Fruit fly (Drosophila melanogaster) whole organism, pupa: ENCODE data around the gene CG42820.

Experiments used
- CG10348 ChIP-seq: fragments of 200-800 bp; sonication (Bioruptor generic); IDR thresholded peaks from 2 replicates; pipeline ENCODE4 v1.3.6; 2022; ENCODE audit warnings: missing biosample characterization, missing genetic modification characterization
- CG12605 ChIP-seq: fragments of 200-800 bp; sonication (Bioruptor generic); IDR thresholded peaks from 2 replicates; pipeline ENCODE4 v1.3.6; 2022; ENCODE audit warnings: missing biosample characterization, missing genetic modification characterization
- CG13204 ChIP-seq: fragments of 200-800 bp; sonication (Bioruptor generic); optimal IDR thresholded peaks from 2 replicates; lab custom pipeline; 2018; ENCODE audit warnings: missing biosample characterization, mild to moderate bottlenecking, missing genetic modification characterization, moderate library complexity
- CG14655 ChIP-seq: fragments of 200-800 bp; sonication (Bioruptor generic); optimal IDR thresholded peaks from 3 replicates; lab custom pipeline; 2017; ENCODE audit warnings: mild to moderate bottlenecking, missing biosample characterization, missing genetic modification reagents, missing genetic modification characterization
- CG15710 ChIP-seq: fragments of 200-800 bp; sonication (Bioruptor generic); optimal IDR thresholded peaks from 2 replicates; lab custom pipeline; 2018; ENCODE audit warnings: missing biosample characterization, mild to moderate bottlenecking, missing genetic modification characterization, moderate library complexity
- CG17806 ChIP-seq: fragments of 200-800 bp; sonication (Bioruptor generic); optimal IDR thresholded peaks from 2 replicates; lab custom pipeline; 2018; ENCODE audit warnings: missing biosample characterization, mild to moderate bottlenecking, missing genetic modification characterization, moderate library complexity
- CG32121 ChIP-seq: fragments of 200-800 bp; sonication (Bioruptor generic); IDR thresholded peaks from 2 replicates; pipeline ENCODE4 v1.3.6; 2022; ENCODE audit warnings: missing biosample characterization, missing genetic modification characterization
- CG34367 ChIP-seq: fragments of 200-800 bp; sonication (Bioruptor generic); optimal IDR thresholded peaks from 2 replicates; lab custom pipeline; 2018; ENCODE audit warnings: missing biosample characterization, mild to moderate bottlenecking, missing genetic modification characterization
- CG4496 ChIP-seq: fragments of 200-800 bp; sonication (Bioruptor generic); IDR thresholded peaks from 3 replicates; pipeline ENCODE4 v1.3.6; 2022; ENCODE audit warnings: missing biosample characterization, missing genetic modification characterization
- CG8159 ChIP-seq: fragments of 200-800 bp; sonication (Bioruptor generic); optimal IDR thresholded peaks from 3 replicates; lab custom pipeline; 2018; ENCODE audit warnings: missing biosample characterization, mild to moderate bottlenecking, missing genetic modification characterization, moderate library complexity
- CG8301 ChIP-seq: fragments of 200-800 bp; sonication (Bioruptor generic); optimal IDR thresholded peaks from 2 replicates; lab custom pipeline; 2018; ENCODE audit warnings: missing biosample characterization, mild to moderate bottlenecking, missing genetic modification characterization
- CG9948 ChIP-seq: fragments of 200-800 bp; sonication (Bioruptor generic); optimal IDR thresholded peaks from 2 replicates; lab custom pipeline; 2018; ENCODE audit warnings: missing biosample characterization, mild to moderate bottlenecking, missing genetic modification characterization, moderate library complexity
- D1 ChIP-seq: fragments of 200-800 bp; sonication (Bioruptor generic); optimal IDR thresholded peaks from 2 replicates; lab custom pipeline; 2018; ENCODE audit warnings: missing biosample characterization, mild to moderate bottlenecking, missing genetic modification characterization, moderate library complexity
- EcR ChIP-seq: fragments of 200-800 bp; sonication (Bioruptor generic); optimal IDR thresholded peaks from 3 replicates; lab custom pipeline; 2019; ENCODE audit warnings: missing biosample characterization, missing genetic modification characterization, mild to moderate bottlenecking, moderate library complexity, missing genetic modification reagents
- Ets98B ChIP-seq: fragments of 200-800 bp; sonication (Bioruptor generic); IDR thresholded peaks from 2 replicates; pipeline ENCODE4 v1.3.6; 2022; ENCODE audit warnings: missing biosample characterization, missing genetic modification characterization
- Pif1A ChIP-seq: fragments of 200-800 bp; sonication (Bioruptor generic); optimal IDR thresholded peaks from 3 replicates; lab custom pipeline; 2016; ENCODE audit warnings: missing biosample characterization, missing genetic modification characterization
- Pif1B ChIP-seq: fragments of 200-800 bp; sonication (Bioruptor generic); optimal IDR thresholded peaks from 3 replicates; lab custom pipeline; 2016; ENCODE audit warnings: missing biosample characterization, missing genetic modification characterization
- Snoo ChIP-seq: fragments of 200-800 bp; sonication (Bioruptor generic); optimal IDR thresholded peaks from 3 replicates; lab custom pipeline; 2017; ENCODE audit warnings: missing biosample characterization, mild to moderate bottlenecking, missing genetic modification characterization, inconsistent platforms
- fd96Ca ChIP-seq: fragments of 200-800 bp; sonication (Bioruptor generic); IDR thresholded peaks from 3 replicates; pipeline ENCODE4 v1.3.6; 2022; ENCODE audit warnings: missing biosample characterization, missing genetic modification characterization
- gl ChIP-seq: fragments of 200-800 bp; sonication (Bioruptor generic); optimal IDR thresholded peaks from 2 replicates; lab custom pipeline; 2018; ENCODE audit warnings: missing biosample characterization, mild to moderate bottlenecking, missing genetic modification characterization
- rn ChIP-seq: fragments of 200-800 bp; sonication (Bioruptor generic); IDR thresholded peaks from 2 replicates; pipeline ENCODE4 v1.3.6; 2022; ENCODE audit warnings: missing biosample characterization, missing genetic modification characterization

The CG42820 gene

dm6 chr2L:8370364-8371326, 21.6 kb downstream of the CG42820 start, which contains the start of gene CG17292:
Gene CG17292 (plus strand): TSS chr2L:8370454.
- TF ChIP-seq gl (no peak), EcR (peak; percentile 44), CG4496 (GFP tag; lab: Robert Waterston, UW) (peak; percentile 50; the same call in 1 of the 3 replicates), Ets98B (GFP tag; lab: Robert Waterston, UW) (peak; percentile 74; the same call in 1 of the 2 replicates), fd96Ca (GFP tag; lab: Robert Waterston, UW) (peak; percentile 67; the same call in 2 of the 3 replicates), CG32121 (GFP tag; lab: Robert Waterston, UW) (peak; percentile 46; the same call in 1 of the 2 replicates), CG15710 (tag; lab: Kevin White, UChicago) (peak; percentile 16), CG17806 (tag; lab: Kevin White, UChicago) (no peak), CG12605 (GFP tag; lab: Robert Waterston, UW) (peak; percentile 44; the same call in 1 of the 2 replicates), CG10348 (GFP tag; lab: Robert Waterston, UW) (0 out of 2 replicates have a peak, but pooled peaks have one; percentile 6), CG8301 (tag; lab: Kevin White, UChicago) (no peak)

- TF ChIP-seq CG15710 (tag; lab: Kevin White, UChicago) (peak; percentile 13), fd96Ca (GFP tag; lab: Robert Waterston, UW) (0 out of 3 replicates have a peak, but pooled peaks have one; percentile 15), Pif1A (peak; percentile 4), CG13204 (GFP tag; lab: Kevin White, UChicago) (no peak), CG8159 (tag; lab: Kevin White, UChicago) (peak; percentile 32), D1 (tag; lab: Kevin White, UChicago) (no peak)
- TF ChIP-seq, all 21 proteins: peak for 4
Measured at dm6 chr2L:8365701-8366643, 26.2 kb downstream of the CG42820 start, which contains the start of gene Pp2A-29B. Gene Pp2A-29B (plus strand): TSS chr2L:8366038.

- no peak for TF ChIP-seq CG14655 (GFP tag; lab: Kevin White, UChicago)
- TF ChIP-seq CG32121 (GFP tag; lab: Robert Waterston, UW), result 0 out of 2 replicates have a peak, but pooled peaks have one; percentile 11
- 0 out of 3 replicates have a peak, but pooled peaks have one; percentile 18 for TF ChIP-seq CG4496 (GFP tag; lab: Robert Waterston, UW)
- TF ChIP-seq CG8301 (tag; lab: Kevin White, UChicago), result no peak
- no peak for TF ChIP-seq CG34367
- no peak for TF ChIP-seq rn
Measured at dm6 chr2L:8364006-8364956, 27.9 kb downstream of the CG42820 start, which contains the start of the genes RpS13 and CSN8. Gene RpS13 (minus strand): TSS chr2L:8364662. Gene CSN8 (plus strand): TSS chr2L:8364855.

dm6 chr2L:8362955-8363285, 29.3 kb downstream of the CG42820 start:
- no peak for TF ChIP-seq CG32121 (GFP tag; lab: Robert Waterston, UW)
- peak; percentile 6; the same call in 1 of the 3 replicates for TF ChIP-seq CG4496 (GFP tag; lab: Robert Waterston, UW)
- TF ChIP-seq, all 21 proteins: peak for 1

- peak; percentile 80 for TF ChIP-seq CG4496 (GFP tag; lab: Robert Waterston, UW)
- TF ChIP-seq Pif1A, result peak; percentile 43
- no peak for TF ChIP-seq CG13204 (GFP tag; lab: Kevin White, UChicago)
- peak; percentile 68 for TF ChIP-seq CG14655 (GFP tag; lab: Kevin White, UChicago)
- TF ChIP-seq CG8159 (tag; lab: Kevin White, UChicago), result peak; percentile 63
- TF ChIP-seq EcR, result no peak
- TF ChIP-seq CG12605 (GFP tag; lab: Robert Waterston, UW), result peak; percentile 59
- TF ChIP-seq Snoo (tag; lab: Kevin White, UChicago), result peak; percentile 49
- TF ChIP-seq CG32121 (GFP tag; lab: Robert Waterston, UW), result peak; percentile 54
- TF ChIP-seq rn, result peak; percentile 45
- TF ChIP-seq CG17806 (tag; lab: Kevin White, UChicago), result peak; percentile 46
- peak; percentile 40 for TF ChIP-seq CG15710 (tag; lab: Kevin White, UChicago)
- peak; percentile 7 for TF ChIP-seq gl
- peak; percentile 58 for TF ChIP-seq CG8301 (tag; lab: Kevin White, UChicago)
- TF ChIP-seq CG10348 (GFP tag; lab: Robert Waterston, UW), result peak; percentile 35; the same call in 1 of the 2 replicates
- peak; percentile 66 for TF ChIP-seq Ets98B (GFP tag; lab: Robert Waterston, UW)
- peak; percentile 78; the same call in 2 of the 3 replicates for TF ChIP-seq fd96Ca (GFP tag; lab: Robert Waterston, UW)
- peak; percentile 51 for TF ChIP-seq CG9948
- no peak for TF ChIP-seq D1 (tag; lab: Kevin White, UChicago)
- peak; percentile 26 for TF ChIP-seq CG34367
- peak; percentile 13 for TF ChIP-seq Pif1B (GFP tag; lab: Kevin White, UChicago)
Measured at dm6 chr2L:8362273-8362954, 29.8 kb downstream of the CG42820 start, which contains the start of gene CG7627. Gene CG7627 (minus strand): TSS chr2L:8362469.
